Worm (Caenorhabditis elegans) whole organism, mixed stage, embryonic: ENCODE measurements around the gene fbxa-133.
"Not testable (repeated sequence)": the region's sequence is repeated elsewhere in the genome, so short reads cannot be mapped to it uniquely, and the experiment has no call there.

Experiments used
- M03D4.4 ChIP-seq: sonication (generic microtip); optimal IDR thresholded peaks from 2 replicates; lab custom pipeline; 2017; ENCODE audit warnings: mild to moderate bottlenecking, missing genetic modification characterization, missing compliant biosample characterization
- bed-3 ChIP-seq: fragments of 200-800 bp; sonication (Bioruptor generic); optimal IDR thresholded peaks from 3 replicates; lab custom pipeline; 2018; ENCODE audit warnings: mild to moderate bottlenecking, missing genetic modification characterization, moderate library complexity, missing compliant biosample characterization
- ceh-83 ChIP-seq: fragments of 200-800 bp; sonication (Bioruptor generic); optimal IDR thresholded peaks from 2 replicates; lab custom pipeline; 2018; ENCODE audit warnings: mild to moderate bottlenecking, missing genetic modification characterization, missing compliant biosample characterization
- ces-1 ChIP-seq: fragments of 150-350 bp; optimal IDR thresholded peaks from 2 replicates; lab custom pipeline; 2014; ENCODE audit warnings: missing biosample characterization, missing genetic modification reagents, missing genetic modification characterization
- cnd-1 ChIP-seq: fragments of 200-800 bp; sonication (Bioruptor generic); optimal IDR thresholded peaks from 2 replicates; lab custom pipeline; 2018; ENCODE audit warnings: mild to moderate bottlenecking, missing genetic modification characterization, missing compliant biosample characterization
- drap-1 ChIP-seq: fragments of 200-800 bp; sonication (Bioruptor generic); optimal IDR thresholded peaks from 3 replicates; lab custom pipeline; 2018; ENCODE audit warnings: mild to moderate bottlenecking, missing genetic modification characterization, missing compliant biosample characterization
- elt-1 ChIP-seq: sonication (generic microtip); optimal IDR thresholded peaks from 2 replicates; lab custom pipeline; 2017; ENCODE audit warnings: missing genetic modification characterization, mild to moderate bottlenecking, missing compliant biosample characterization, antibody characterized with exemption, moderate library complexity, borderline replicate concordance; ENCODE audit not compliant: insufficient read depth
- elt-3 ChIP-seq: fragments of 150-350 bp; optimal IDR thresholded peaks from 2 replicates; lab custom pipeline; 2014; ENCODE audit warnings: missing biosample characterization, missing genetic modification characterization
- flh-1 ChIP-seq: fragments of 200-800 bp; sonication (Bioruptor generic); optimal IDR thresholded peaks from 2 replicates; lab custom pipeline; 2018; ENCODE audit warnings: mild to moderate bottlenecking, missing genetic modification characterization, moderate library complexity, missing compliant biosample characterization
- hlh-1 ChIP-seq: fragments of 150-350 bp; optimal IDR thresholded peaks from 2 replicates; lab custom pipeline; 2014; ENCODE audit warnings: missing biosample characterization, missing genetic modification reagents, missing genetic modification characterization
- lin-13 ChIP-seq: fragments of 150-350 bp; optimal IDR thresholded peaks from 2 replicates; lab custom pipeline; 2014; ENCODE audit warnings: missing biosample characterization, missing genetic modification characterization
- lin-32 ChIP-seq: fragments of 200-800 bp; sonication (Bioruptor generic); optimal IDR thresholded peaks from 2 replicates; lab custom pipeline; 2018; ENCODE audit warnings: mild to moderate bottlenecking, missing genetic modification characterization, missing compliant biosample characterization
- lsy-2 ChIP-seq: fragments of 150-350 bp; optimal IDR thresholded peaks from 2 replicates; lab custom pipeline; 2014; ENCODE audit warnings: missing biosample characterization, missing genetic modification characterization
- mab-5 ChIP-seq: fragments of 150-350 bp; optimal IDR thresholded peaks from 2 replicates; lab custom pipeline; 2014; ENCODE audit warnings: missing biosample characterization, missing genetic modification characterization
- mep-1 ChIP-seq: fragments of 150-350 bp; optimal IDR thresholded peaks from 2 replicates; lab custom pipeline; 2017; ENCODE audit warnings: missing biosample characterization, missing genetic modification reagents, missing genetic modification characterization, inconsistent platforms
- mls-2 ChIP-seq: sonication (generic microtip); optimal IDR thresholded peaks from 2 replicates; lab custom pipeline; 2016; ENCODE audit warnings: mild to moderate bottlenecking, missing genetic modification characterization, moderate library complexity, missing compliant biosample characterization
- nhr-12 ChIP-seq: fragments of 150-350 bp; optimal IDR thresholded peaks from 2 replicates; lab custom pipeline; 2014; ENCODE audit warnings: missing biosample characterization, missing genetic modification characterization
- nhr-2 ChIP-seq: fragments of 150-350 bp; optimal IDR thresholded peaks from 2 replicates; lab custom pipeline; 2014; ENCODE audit warnings: missing biosample characterization, missing genetic modification characterization
- nhr-237 ChIP-seq: fragments of 150-350 bp; optimal IDR thresholded peaks from 2 replicates; lab custom pipeline; 2014; ENCODE audit warnings: missing biosample characterization, missing genetic modification characterization
- nhr-28 ChIP-seq: fragments of 150-350 bp; optimal IDR thresholded peaks from 2 replicates; lab custom pipeline; 2014; ENCODE audit warnings: missing biosample characterization, missing genetic modification characterization
- nhr-76 ChIP-seq: sonication (generic microtip); optimal IDR thresholded peaks from 2 replicates; lab custom pipeline; 2017; ENCODE audit warnings: missing biosample characterization, missing genetic modification characterization
- pha-4 ChIP-seq: fragments of 150-350 bp; optimal IDR thresholded peaks from 2 replicates; lab custom pipeline; 2018; ENCODE audit warnings: missing biosample characterization, missing genetic modification reagents, missing genetic modification characterization
- sem-2 ChIP-seq: fragments of 200-800 bp; sonication (Bioruptor generic); optimal IDR thresholded peaks from 2 replicates; lab custom pipeline; 2018; ENCODE audit warnings: mild to moderate bottlenecking, missing genetic modification characterization, missing compliant biosample characterization
- snpc-4 ChIP-seq: fragments of 150-350 bp; optimal IDR thresholded peaks from 2 replicates; lab custom pipeline; 2014; ENCODE audit warnings: missing biosample characterization, missing genetic modification characterization
- unc-120 ChIP-seq: sonication (generic microtip); optimal IDR thresholded peaks from 2 replicates; lab custom pipeline; 2017; ENCODE audit warnings: missing genetic modification characterization, missing compliant biosample characterization; ENCODE audit not compliant: poor library complexity, severe bottlenecking
- unc-62 ChIP-seq: fragments of 150-350 bp; optimal IDR thresholded peaks from 2 replicates; lab custom pipeline; 2014; ENCODE audit warnings: missing biosample characterization, missing genetic modification reagents, missing genetic modification characterization
- zip-8 ChIP-seq: fragments of 150-350 bp; optimal IDR thresholded peaks from 2 replicates; lab custom pipeline; 2014; ENCODE audit warnings: missing biosample characterization, missing genetic modification characterization

The fbxa-133 gene

ce11 chrV:17606050-17606449, 21.5 kb downstream of the fbxa-133 start, which contains the start of gene Y6G8.16:
Y6G8.16 (plus strand) TSS chrV:17606350.
- TF ChIP-seq mab-5; drap-1 (GFP tag; lab: Kevin White, UChicago); lin-13 (tag; lab: Kevin White, UChicago): not testable (repeated sequence)

DNA sequence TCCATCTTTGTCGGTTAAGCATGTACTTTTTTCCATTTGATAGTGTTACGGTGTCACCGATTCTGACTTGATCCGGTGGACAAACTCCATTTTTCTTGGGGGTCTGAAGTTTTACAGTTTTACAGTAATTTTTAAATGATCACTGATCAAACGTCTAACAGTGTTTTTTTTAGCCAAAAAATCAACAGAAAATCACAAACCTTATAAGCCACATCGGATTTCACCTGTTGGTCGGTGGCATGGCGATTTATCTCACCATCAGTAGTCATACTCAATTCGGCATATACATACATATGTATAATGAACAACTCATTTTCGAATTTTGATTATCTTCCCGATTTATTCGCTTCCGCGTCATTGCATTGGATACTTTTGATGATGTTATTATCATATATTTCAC, 23.2 kb downstream of the fbxa-133 start, which contains the start of gene srz-91:
Gene srz-91 (plus strand): TSS at position 301 of the 400 bp plus-strand sequence.
- TF ChIP-seq ces-1 (GFP tag; lab: Kevin White, UChicago) (no peak), ceh-83 (GFP tag; lab: Kevin White, UChicago) (no peak), elt-3 (no peak)

ce11 chrV:17610503-17610902, 25.9 kb downstream of the fbxa-133 start, which contains the start of gene Y6G8.15:
Y6G8.15 (minus strand) TSS chrV:17610603.
- TF ChIP-seq unc-62, lin-32, sem-2 (GFP tag; lab: Kevin White, UChicago): not testable (repeated sequence)

- TF ChIP-seq drap-1 (GFP tag; lab: Kevin White, UChicago) (no peak), lin-13 (tag; lab: Kevin White, UChicago) (no peak), zip-8 (peak; percentile 14), nhr-12 (no peak), mep-1 (tag; lab: Kevin White, UChicago) (no peak), pha-4 (tag; lab: Kevin White, UChicago) (no peak)
- TF ChIP-seq, all 35 proteins: peak for 1
These were observed 29.7 kb downstream of the fbxa-133 start, which contains the start of gene Y6G8.14 for ce11 chrV:17614251-17614650. Y6G8.14 (minus strand) TSS chrV:17614351.

DNA sequence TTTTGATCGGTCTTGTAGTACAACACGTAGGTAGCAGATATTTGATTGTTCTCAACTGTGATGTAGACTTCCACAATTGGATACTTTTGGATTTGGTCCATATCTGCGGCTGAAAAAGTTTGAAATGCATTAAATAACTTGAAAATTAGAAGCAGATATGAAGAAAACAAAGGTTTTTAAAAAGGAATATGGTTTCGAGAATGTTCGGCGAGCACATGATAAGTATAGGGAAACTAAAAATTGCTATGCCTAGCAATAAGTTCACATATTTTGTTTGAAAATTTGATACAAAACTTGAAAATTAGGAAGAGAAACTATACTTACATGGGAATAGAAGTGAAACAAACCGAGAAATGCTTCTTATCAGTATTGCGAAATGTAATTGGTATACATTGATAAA, 31.0 kb downstream of the fbxa-133 start, which contains the start of gene Y6G8.5:
Gene Y6G8.5 (minus strand): TSS at position 101 of the 400 bp plus-strand sequence.
- no peak for TF ChIP-seq bed-3 (GFP tag; lab: Kevin White, UChicago)
- TF ChIP-seq M03D4.4 (tag; lab: Kevin White, UChicago), result no peak
- TF ChIP-seq nhr-28 (tag; lab: Kevin White, UChicago), result no peak
- no peak for TF ChIP-seq lsy-2
- no peak for TF ChIP-seq unc-62 (GFP tag; lab: Kevin White, UChicago)
- no peak for TF ChIP-seq lin-13 (tag; lab: Kevin White, UChicago)
- no peak for TF ChIP-seq lin-32 (GFP tag; lab: Kevin White, UChicago)
- TF ChIP-seq flh-1, result no peak
- no peak for TF ChIP-seq hlh-1 (tag; lab: Kevin White, UChicago)
- no peak for TF ChIP-seq cnd-1
- TF ChIP-seq zip-8, result no peak
- TF ChIP-seq unc-120 (tag; lab: Kevin White, UChicago), result no peak
- no peak for TF ChIP-seq mls-2
- TF ChIP-seq snpc-4 (tag; lab: Kevin White, UChicago), result no peak
- TF ChIP-seq elt-1 (tag; lab: Kevin White, UChicago), result no peak
- TF ChIP-seq sem-2 (GFP tag; lab: Kevin White, UChicago), result no peak
- no peak for TF ChIP-seq nhr-2
- no peak for TF ChIP-seq nhr-237 (tag; lab: Kevin White, UChicago)
- TF ChIP-seq, all 35 proteins: peak for 0

ce11 chrV:17616807-17617206, 32.2 kb downstream of the fbxa-133 start, which contains the start of gene Y6G8.6:
Y6G8.6 (minus strand) TSS chrV:17616904.
- TF ChIP-seq nhr-12 (no peak), hlh-1 (tag; lab: Kevin White, UChicago) (no peak), drap-1 (GFP tag; lab: Kevin White, UChicago) (no peak), sem-2 (GFP tag; lab: Kevin White, UChicago) (no peak), ces-1 (GFP tag; lab: Kevin White, UChicago) (no peak), unc-62 (GFP tag; lab: Kevin White, UChicago) (no peak), nhr-76 (no peak), bed-3 (GFP tag; lab: Kevin White, UChicago) (no peak), nhr-237 (tag; lab: Kevin White, UChicago) (no peak), nhr-2 (no peak), zip-8 (no peak), M03D4.4 (tag; lab: Kevin White, UChicago) (no peak)
